Worm (Caenorhabditis elegans): ENCODE results near the gene clec-213.

ce11 chrV:7634657-7635056 lies 29.7 kb downstream of the clec-213 start, which contains the start of gene srd-31:
- TF ChIP-seq dao-5 (tag; optimal IDR thresholded peaks at IDR 0.05), result no peak
- TF ChIP-seq him-1 (tag; optimal IDR thresholded peaks at IDR 0.05), result no peak
